Worm (Caenorhabditis elegans): Measurements from ENCODE around the gene sptl-3.

DNA sequence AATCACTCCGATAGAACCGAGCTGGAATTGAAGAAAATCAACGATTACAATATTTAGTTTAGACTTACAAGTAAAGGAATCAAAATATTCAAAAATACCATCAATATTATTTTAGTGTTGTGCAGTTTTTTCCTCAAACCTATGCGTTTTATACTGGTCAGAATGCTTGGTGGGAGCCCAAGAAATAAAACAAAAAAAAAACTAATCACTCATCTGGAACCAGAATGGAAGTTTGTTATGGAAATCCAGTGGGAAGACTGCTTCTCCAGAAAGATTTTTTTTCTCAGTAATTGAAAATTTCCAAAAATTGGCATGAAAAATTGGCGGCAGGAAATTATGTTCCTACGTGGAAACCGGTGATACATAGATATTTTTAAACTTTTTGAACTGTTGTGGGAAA lies 36.7 kb upstream of the sptl-3 start, which contains the start of gene srx-134:
- TF ChIP-seq tbx-11 (GFP tag; IDR thresholded peaks at IDR 0.05), result no peak
- TF ChIP-seq tbx-37 (GFP tag; conservative IDR thresholded peaks at IDR 0.05), result no peak
- TF ChIP-seq ama-1 (optimal IDR thresholded peaks at IDR 0.05), result no peak

Data from whole organism, early embryonic.